Fruit fly (Drosophila melanogaster) whole organism, embryonic: Measurements from ENCODE around the gene CG6168.

Experiments used
- CG10543 ChIP-seq: fragments of 200-800 bp; sonication (Bioruptor generic); optimal IDR thresholded peaks from 3 replicates; lab custom pipeline; 2017; ENCODE audit warnings: missing biosample characterization, mild to moderate bottlenecking, missing genetic modification characterization, moderate library complexity
- CG11456 ChIP-seq: fragments of 200-800 bp; sonication (Bioruptor generic); IDR thresholded peaks from 3 replicates; pipeline ENCODE4 v1.3.6; 2022; ENCODE audit warnings: missing biosample characterization, missing genetic modification characterization
- CG14667 ChIP-seq: fragments of 200-800 bp; sonication (Bioruptor generic); IDR thresholded peaks from 2 replicates; pipeline ENCODE4 v1.3.6; 2022; ENCODE audit warnings: missing biosample characterization, missing genetic modification characterization
- CG14860 ChIP-seq: fragments of 200-800 bp; sonication (Bioruptor generic); IDR thresholded peaks from 3 replicates; pipeline ENCODE4 v1.3.6; 2022; ENCODE audit warnings: missing biosample characterization, missing genetic modification characterization; ENCODE audit not compliant: partially characterized antibody
- CG15479 ChIP-seq: fragments of 200-800 bp; sonication (Bioruptor generic); optimal IDR thresholded peaks from 3 replicates; lab custom pipeline; 2019; ENCODE audit warnings: missing biosample characterization, mild to moderate bottlenecking, missing genetic modification characterization, moderate library complexity
- CG15514 ChIP-seq: fragments of 200-800 bp; sonication (Bioruptor generic); optimal IDR thresholded peaks from 3 replicates; lab custom pipeline; 2017; ENCODE audit warnings: missing biosample characterization, missing genetic modification characterization, mild to moderate bottlenecking, moderate library complexity, missing genetic modification reagents
- CG31224 ChIP-seq: fragments of 200-800 bp; sonication (Bioruptor generic); IDR thresholded peaks from 2 replicates; pipeline ENCODE4 v1.3.6; 2022; ENCODE audit warnings: missing biosample characterization, missing genetic modification characterization
- CG32767 ChIP-seq: fragments of 200-800 bp; sonication (Bioruptor generic); IDR thresholded peaks from 2 replicates; pipeline ENCODE4 v1.3.6; 2022; ENCODE audit warnings: missing biosample characterization, missing genetic modification characterization
- CG6791 ChIP-seq: fragments of 200-800 bp; sonication (Bioruptor generic); IDR thresholded peaks from 3 replicates; pipeline ENCODE4 v1.3.6; 2022; ENCODE audit warnings: missing biosample characterization, missing genetic modification characterization; ENCODE audit not compliant: partially characterized antibody
- CG7963 ChIP-seq: fragments of 200-800 bp; sonication (Bioruptor generic); IDR thresholded peaks from 3 replicates; pipeline ENCODE4 v1.3.6; 2022; ENCODE audit warnings: missing biosample characterization, missing genetic modification characterization; ENCODE audit not compliant: partially characterized antibody
- CG8290 ChIP-seq, 3 experiments: fragments of 200-800 bp; sonication (Bioruptor generic); optimal IDR thresholded peaks; 2 replicates each; lab custom pipeline; 2016 to 2019; ENCODE audit warnings: missing biosample characterization in 3 of 3, missing genetic modification characterization in 3 of 3, mild to moderate bottlenecking in 2 of 3, moderate library complexity in 1 of 3
- CG9817 ChIP-seq: fragments of 200-800 bp; sonication (Bioruptor generic); optimal IDR thresholded peaks from 2 replicates; lab custom pipeline; 2018; ENCODE audit warnings: missing biosample characterization, mild to moderate bottlenecking, missing genetic modification characterization, moderate library complexity
- CG9932 ChIP-seq: fragments of 200-800 bp; sonication (Bioruptor generic); IDR thresholded peaks from 2 replicates; pipeline ENCODE4 v1.3.6; 2022; ENCODE audit warnings: missing biosample characterization, missing genetic modification characterization
- CrebB ChIP-seq: fragments of 200-800 bp; sonication (Bioruptor generic); optimal IDR thresholded peaks from 3 replicates; lab custom pipeline; 2018; ENCODE audit warnings: missing biosample characterization, mild to moderate bottlenecking, missing genetic modification characterization
- Dbx ChIP-seq: fragments of 200-800 bp; sonication (Bioruptor generic); IDR thresholded peaks from 3 replicates; pipeline ENCODE4 v1.3.6; 2022; ENCODE audit warnings: missing biosample characterization, missing genetic modification characterization
- Deaf1 ChIP-seq: fragments of 200-800 bp; optimal IDR thresholded peaks from 3 replicates; lab custom pipeline; 2019; ENCODE audit warnings: missing biosample characterization, mild to moderate bottlenecking, missing genetic modification characterization, moderate library complexity
- Dfd ChIP-seq, 2 experiments: fragments of >200 bp; optimal IDR thresholded peaks; 2 replicates each; lab custom pipeline; 2017; ENCODE audit warnings: missing biosample characterization in 2 of 2, missing genetic modification characterization in 2 of 2
- Dll ChIP-seq: fragments of 200-800 bp; sonication (Bioruptor generic); IDR thresholded peaks from 4 replicates; pipeline ENCODE4 v1.3.6; 2022; ENCODE audit warnings: missing biosample characterization, missing genetic modification characterization; ENCODE audit not compliant: partially characterized antibody
- HLH3B ChIP-seq: fragments of 200-800 bp; sonication (Bioruptor generic); IDR thresholded peaks from 2 replicates; pipeline ENCODE4 v1.3.6; 2022; ENCODE audit warnings: missing biosample characterization, missing genetic modification characterization
- Hand ChIP-seq: fragments of 200-800 bp; sonication (Bioruptor generic); optimal IDR thresholded peaks from 2 replicates; lab custom pipeline; 2017; ENCODE audit warnings: mild to moderate bottlenecking, missing biosample characterization, missing genetic modification reagents, missing genetic modification characterization
- Hey ChIP-seq: fragments of 200-800 bp; sonication (Bioruptor generic); optimal IDR thresholded peaks from 3 replicates; lab custom pipeline; 2018; ENCODE audit warnings: missing biosample characterization, mild to moderate bottlenecking, missing genetic modification characterization
- HmgD ChIP-seq: fragments of 200-800 bp; sonication (Bioruptor generic); optimal IDR thresholded peaks from 3 replicates; lab custom pipeline; 2016; ENCODE audit warnings: missing biosample characterization, missing genetic modification characterization
- Hmr ChIP-seq: fragments of 200-800 bp; sonication (Bioruptor generic); optimal IDR thresholded peaks from 3 replicates; lab custom pipeline; 2017; ENCODE audit warnings: mild to moderate bottlenecking, missing biosample characterization, missing genetic modification reagents, missing genetic modification characterization
- Nf-YA ChIP-seq: fragments of 200-800 bp; sonication (Bioruptor generic); IDR thresholded peaks from 2 replicates; pipeline ENCODE4 v1.3.6; 2022; ENCODE audit warnings: missing biosample characterization, missing genetic modification characterization
- Nf-YB ChIP-seq: fragments of 200-800 bp; sonication (Bioruptor generic); optimal IDR thresholded peaks from 3 replicates; lab custom pipeline; 2019; ENCODE audit warnings: missing biosample characterization, mild to moderate bottlenecking, missing genetic modification characterization, moderate library complexity
- Nf-YC ChIP-seq: fragments of 200-800 bp; optimal IDR thresholded peaks from 3 replicates; lab custom pipeline; 2019; ENCODE audit warnings: missing biosample characterization, mild to moderate bottlenecking, missing genetic modification characterization, moderate library complexity
- abd-A ChIP-seq: fragments of 200-800 bp; sonication (Bioruptor generic); optimal IDR thresholded peaks from 3 replicates; lab custom pipeline; 2019; ENCODE audit warnings: missing biosample characterization, mild to moderate bottlenecking, missing genetic modification characterization, moderate library complexity
- bigmax ChIP-seq: fragments of 200-800 bp; sonication (Bioruptor generic); optimal IDR thresholded peaks from 2 replicates; lab custom pipeline; 2018; ENCODE audit warnings: missing biosample characterization, mild to moderate bottlenecking, missing genetic modification characterization
- cg ChIP-seq: fragments of 200-800 bp; sonication (Bioruptor generic); optimal IDR thresholded peaks from 3 replicates; lab custom pipeline; 2019; ENCODE audit warnings: missing biosample characterization, mild to moderate bottlenecking, missing genetic modification characterization, moderate library complexity
- chm ChIP-seq: fragments of 200-800 bp; sonication (Bioruptor generic); IDR thresholded peaks from 2 replicates; pipeline ENCODE4 v1.3.6; 2022; ENCODE audit warnings: missing biosample characterization, missing genetic modification characterization
- da ChIP-seq: fragments of 200-800 bp; sonication (Bioruptor generic); optimal IDR thresholded peaks from 2 replicates; lab custom pipeline; 2016; ENCODE audit warnings: missing biosample characterization, missing genetic modification characterization
- eve ChIP-seq, 2 experiments: fragments of >200 bp; optimal IDR thresholded peaks; 2 replicates each; lab custom pipeline; 2017; ENCODE audit warnings: missing biosample characterization in 2 of 2, missing genetic modification characterization in 2 of 2
- exex ChIP-seq: fragments of 200-800 bp; sonication (Bioruptor generic); optimal IDR thresholded peaks from 4 replicates; lab custom pipeline; 2018; ENCODE audit warnings: missing biosample characterization, mild to moderate bottlenecking, missing genetic modification characterization, moderate library complexity
- gro ChIP-seq: fragments of 200-800 bp; sonication (Bioruptor generic); optimal IDR thresholded peaks from 2 replicates; lab custom pipeline; 2016; ENCODE audit warnings: missing biosample characterization, missing genetic modification characterization
- hkb ChIP-seq, 2 experiments: fragments of 200-800 bp in 1 of 2; fragments of >200 bp in 1 of 2; sonication (Bioruptor generic) in 1 of 2; IDR thresholded peaks in 1 of 2; optimal IDR thresholded peaks in 1 of 2; 2 replicates each; pipeline versions ENCODE4 v1.3.6 to Lab custom; 2017 to 2022; ENCODE audit warnings: missing biosample characterization in 1 of 2, missing genetic modification characterization in 1 of 2
- hth ChIP-seq: fragments of >200 bp; optimal IDR thresholded peaks from 2 replicates; lab custom pipeline; 2017; ENCODE audit warnings: inconsistent platforms
- nerfin-2 ChIP-seq: fragments of 200-800 bp; sonication (Bioruptor generic); IDR thresholded peaks from 2 replicates; pipeline ENCODE4 v1.3.6; 2022; ENCODE audit warnings: missing biosample characterization, missing genetic modification characterization; ENCODE audit not compliant: partially characterized antibody
- pros ChIP-seq: fragments of 200-800 bp; sonication (Bioruptor generic); optimal IDR thresholded peaks from 3 replicates; lab custom pipeline; 2019; ENCODE audit warnings: missing biosample characterization, mild to moderate bottlenecking, missing genetic modification characterization, moderate library complexity
- rib ChIP-seq: fragments of 200-800 bp; sonication (Bioruptor generic); IDR thresholded peaks from 2 replicates; pipeline ENCODE4 v1.3.6; 2022; ENCODE audit warnings: missing biosample characterization, missing genetic modification characterization
- schlank ChIP-seq: fragments of 200-800 bp; sonication (Bioruptor generic); optimal IDR thresholded peaks from 2 replicates; lab custom pipeline; 2018; ENCODE audit warnings: missing biosample characterization, mild to moderate bottlenecking, missing genetic modification characterization
- sna ChIP-seq: fragments of 200-800 bp; sonication (Bioruptor generic); IDR thresholded peaks from 2 replicates; pipeline ENCODE4 v1.3.6; 2022; ENCODE audit warnings: missing biosample characterization, missing genetic modification characterization; ENCODE audit not compliant: partially characterized antibody
- so ChIP-seq: fragments of 200-800 bp; sonication (Bioruptor generic); IDR thresholded peaks from 3 replicates; pipeline ENCODE4 v1.3.6; 2022; ENCODE audit warnings: missing biosample characterization, missing genetic modification characterization
- tap ChIP-seq: fragments of 200-800 bp; optimal IDR thresholded peaks from 3 replicates; lab custom pipeline; 2019; ENCODE audit warnings: missing biosample characterization, mild to moderate bottlenecking, missing genetic modification characterization, moderate library complexity
- tgo ChIP-seq: fragments of 200-800 bp; sonication (Bioruptor generic); IDR thresholded peaks from 3 replicates; pipeline ENCODE4 v1.3.6; 2022; ENCODE audit warnings: missing biosample characterization, missing genetic modification characterization
- toy ChIP-seq: fragments of 200-800 bp; sonication (Bioruptor generic); IDR thresholded peaks from 2 replicates; pipeline ENCODE4 v1.3.6; 2022; ENCODE audit warnings: missing biosample characterization, missing genetic modification characterization
- vfl ChIP-seq: fragments of 200-800 bp; sonication (Bioruptor generic); optimal IDR thresholded peaks from 2 replicates; lab custom pipeline; 2016; ENCODE audit warnings: missing biosample characterization, missing genetic modification characterization

Gene CG6168

dm6 chr3L:11285572-11286276, 35.8 kb downstream of the CG6168 start (continued):
- peak; percentile 87 for TF ChIP-seq CG10543 (GFP tag; lab: Kevin White, UChicago)
- TF ChIP-seq toy = 0 out of 2 replicates have a peak, but pooled peaks have one; percentile 37
- no peak for TF ChIP-seq vfl (GFP tag; lab: Kevin White, UChicago)
- peak; percentile 47; the same call in 1 of the 3 replicates for TF ChIP-seq CG11456 (GFP tag; lab: Robert Waterston, UW)
- peak; percentile 6 for TF ChIP-seq CG15514 (GFP tag; lab: Kevin White, UChicago)
- no peak for TF ChIP-seq da
- 0 out of 2 replicates have a peak, but pooled peaks have one; percentile 10 for TF ChIP-seq CG31224 (GFP tag; lab: Robert Waterston, UW)
- TF ChIP-seq Hey = peak; percentile 50
- TF ChIP-seq Nf-YC (tag; lab: Kevin White, UChicago) = peak; percentile 72
- TF ChIP-seq gro (GFP tag; lab: Kevin White, UChicago) = no peak
- TF ChIP-seq Deaf1 (tag; lab: Kevin White, UChicago) = peak; percentile 25
- TF ChIP-seq schlank (tag; lab: Kevin White, UChicago) = peak; percentile 64
- TF ChIP-seq HLH3B (GFP tag; lab: Robert Waterston, UW) = no peak
- TF ChIP-seq rib (GFP tag; lab: Robert Waterston, UW) = peak; percentile 64; the same call in 1 of the 2 replicates
- TF ChIP-seq eve (GFP tag; optimal IDR thresholded peaks at IDR 0.05; lab: Kevin White, UChicago) = peak in 1 of 2 experiments; percentile 38
- TF ChIP-seq Dbx (GFP tag; lab: Robert Waterston, UW) = peak; percentile 55; the same call in 1 of the 3 replicates
- peak; percentile 45 for TF ChIP-seq CrebB (tag; lab: Kevin White, UChicago)
- no peak for TF ChIP-seq Nf-YB (GFP tag; lab: Kevin White, UChicago)
- peak; percentile 38 for TF ChIP-seq Hmr (GFP tag; lab: Kevin White, UChicago)
- TF ChIP-seq HmgD (GFP tag; lab: Kevin White, UChicago) = no peak
- TF ChIP-seq Nf-YA (GFP tag; lab: Robert Waterston, UW) = no peak
- peak; percentile 6 for TF ChIP-seq Hand
- TF ChIP-seq nerfin-2 (GFP tag; lab: Robert Waterston, UW) = peak; percentile 72
- peak; percentile 62 for TF ChIP-seq CG15479
- TF ChIP-seq chm (GFP tag; lab: Robert Waterston, UW) = 0 out of 2 replicates have a peak, but pooled peaks have one; percentile 41
- TF ChIP-seq pros (GFP tag; lab: Kevin White, UChicago) = peak; percentile 18
- TF ChIP-seq tap (tag; lab: Kevin White, UChicago) = no peak
- no peak for TF ChIP-seq CG14667 (GFP tag; lab: Robert Waterston, UW)
- no peak for TF ChIP-seq hth
- TF ChIP-seq so (GFP tag; lab: Robert Waterston, UW) = peak; percentile 58; the same call in 1 of the 3 replicates
- peak; percentile 16 for TF ChIP-seq abd-A (tag; lab: Kevin White, UChicago)
- peak; percentile 26 for TF ChIP-seq CG9817 (tag; lab: Kevin White, UChicago)
- no peak for TF ChIP-seq Dfd (GFP tag; optimal IDR thresholded peaks at IDR 0.05; lab: Kevin White, UChicago)
- TF ChIP-seq CG7963 (GFP tag; lab: Robert Waterston, UW) = peak; percentile 65
- peak; percentile 60 for TF ChIP-seq CG14860 (GFP tag; lab: Robert Waterston, UW)
- TF ChIP-seq CG32767 (GFP tag; lab: Robert Waterston, UW) = 0 out of 2 replicates have a peak, but pooled peaks have one; percentile 20
- peak; percentile 72; the same call in 2 of the 3 replicates for TF ChIP-seq CG6791
- 0 out of 3 replicates have a peak, but pooled peaks have one; percentile 12 for TF ChIP-seq tgo (GFP tag; lab: Robert Waterston, UW)
- TF ChIP-seq bigmax (GFP tag; lab: Kevin White, UChicago) = no peak
- TF ChIP-seq hkb (optimal IDR thresholded peaks at IDR 0.05; lab: Kevin White, UChicago) = no peak
- TF ChIP-seq hkb (GFP tag; IDR thresholded peaks at IDR 0.05; lab: Robert Waterston, UW) = no peak
- 0 out of 4 replicates have a peak, but pooled peaks have one; percentile 18 for TF ChIP-seq Dll (GFP tag; lab: Robert Waterston, UW)
- TF ChIP-seq sna (GFP tag; lab: Robert Waterston, UW) = no peak
- no peak for TF ChIP-seq CG8290 (GFP tag; optimal IDR thresholded peaks at IDR 0.05; lab: Kevin White, UChicago)
- peak in 1 of 2 experiments; percentile 84 for TF ChIP-seq CG8290 (tag; optimal IDR thresholded peaks at IDR 0.05; lab: Kevin White, UChicago)
- peak; percentile 22 for TF ChIP-seq exex (tag; lab: Kevin White, UChicago)
- peak; percentile 32 for TF ChIP-seq cg (GFP tag; lab: Kevin White, UChicago)
- peak; percentile 64 for TF ChIP-seq CG9932 (GFP tag; lab: Robert Waterston, UW)
- TF ChIP-seq, all 482 proteins: peak for 65
